Worm (Caenorhabditis elegans) whole organism, L4 larva: ENCODE measurements around the gene spc-2.

ENCODE experiments used
- R02D3.7 ChIP-seq: fragments of 150-350 bp; sonication (generic microtip); optimal IDR thresholded peaks from 3 replicates; lab custom pipeline; 2014; ENCODE audit warnings: missing biosample characterization, missing genetic modification characterization
- T20F7.1 ChIP-seq: fragments of 200-800 bp; sonication (Bioruptor generic); optimal IDR thresholded peaks from 2 replicates; lab custom pipeline; 2018; ENCODE audit warnings: mild to moderate bottlenecking, missing genetic modification characterization, missing compliant biosample characterization
- egl-27 ChIP-seq: sonication (generic microtip); optimal IDR thresholded peaks from 3 replicates; lab custom pipeline; 2017; ENCODE audit warnings: missing biosample characterization, missing genetic modification reagents, missing genetic modification characterization
- lin-13 ChIP-seq: fragments of 150-350 bp; optimal IDR thresholded peaks from 2 replicates; lab custom pipeline; 2014; ENCODE audit warnings: missing biosample characterization, missing genetic modification reagents, missing genetic modification characterization
- nhr-237 ChIP-seq: sonication (generic microtip); optimal IDR thresholded peaks from 2 replicates; lab custom pipeline; 2017; ENCODE audit warnings: missing biosample characterization, missing genetic modification characterization
- nhr-76 ChIP-seq: fragments of 150-350 bp; optimal IDR thresholded peaks from 2 replicates; lab custom pipeline; 2014; ENCODE audit warnings: missing biosample characterization, missing genetic modification characterization
- unc-39 ChIP-seq: sonication (generic microtip); optimal IDR thresholded peaks from 2 replicates; lab custom pipeline; 2017; ENCODE audit warnings: missing biosample characterization, missing genetic modification characterization
- unc-62 ChIP-seq, 3 experiments: fragments of 150-350 bp in 1 of 3; sonication (generic microtip); optimal IDR thresholded peaks in 2 of 3; peaks in 1 of 3; 1 replicate in 1 of 3; 2 replicates in 2 of 3; lab custom pipeline; 2014 to 2017; ENCODE audit warnings: missing biosample characterization in 3 of 3, missing genetic modification characterization in 3 of 3, missing genetic modification reagents in 3 of 3, missing genotype in 1 of 3

ce11 chrIII:8199060-8199459 is 17.4 kb downstream of the spc-2 start:
- TF ChIP-seq nhr-76 = no peak
- no peak for TF ChIP-seq egl-27 (tag; lab: Kevin White, UChicago)
- TF ChIP-seq lin-13 (GFP tag; lab: Kevin White, UChicago) = no peak
- TF ChIP-seq unc-39 = no peak
- TF ChIP-seq R02D3.7 = no peak
- TF ChIP-seq unc-62 (GFP tag; optimal IDR thresholded peaks at IDR 0.05 in 1 of 2; lab: Kevin White, UChicago) = peak in 1 of 2 experiments; percentile 93
- TF ChIP-seq unc-62 (tag; optimal IDR thresholded peaks at IDR 0.05; lab: Kevin White, UChicago) = no peak
- no peak for TF ChIP-seq nhr-237 (tag; lab: Kevin White, UChicago)
- TF ChIP-seq T20F7.1 = no peak
